Worm (Caenorhabditis elegans) whole organism, late embryonic: ENCODE results near the gene F58B4.7.

Experiments used
- T23F11.4 ChIP-seq: fragments of 200-800 bp; sonication (Bioruptor generic); optimal IDR thresholded peaks from 2 replicates; lab custom pipeline; 2018; ENCODE audit warnings: mild to moderate bottlenecking, missing genetic modification characterization, missing compliant biosample characterization
- che-1 ChIP-seq: sonication (generic microtip); optimal IDR thresholded peaks from 2 replicates; lab custom pipeline; 2016; ENCODE audit warnings: mild to moderate bottlenecking, missing genetic modification characterization, missing compliant biosample characterization
- ets-4 ChIP-seq: sonication (generic microtip); optimal IDR thresholded peaks from 2 replicates; lab custom pipeline; 2016; ENCODE audit warnings: missing genetic modification characterization, missing compliant biosample characterization
- fax-1 ChIP-seq: sonication (generic microtip); optimal IDR thresholded peaks from 2 replicates; lab custom pipeline; 2016; ENCODE audit warnings: missing genotype, missing genetic modification characterization, missing compliant biosample characterization
- gmeb-2 ChIP-seq: sonication (generic microtip); optimal IDR thresholded peaks from 2 replicates; lab custom pipeline; 2016; ENCODE audit warnings: missing genetic modification characterization, inconsistent platforms, missing compliant biosample characterization
- lin-11 ChIP-seq: fragments of 200-800 bp; sonication (Bioruptor generic); optimal IDR thresholded peaks from 2 replicates; lab custom pipeline; 2018; ENCODE audit warnings: mild to moderate bottlenecking, missing genetic modification characterization, missing compliant biosample characterization
- nhr-11 ChIP-seq: fragments of 150-350 bp; optimal IDR thresholded peaks from 2 replicates; lab custom pipeline; 2014; ENCODE audit warnings: missing biosample characterization, missing genetic modification characterization
- npax-4 ChIP-seq: sonication (generic microtip); optimal IDR thresholded peaks from 2 replicates; lab custom pipeline; 2016; ENCODE audit warnings: missing genetic modification characterization, missing compliant biosample characterization
- odd-2 ChIP-seq: sonication (generic microtip); optimal IDR thresholded peaks from 2 replicates; lab custom pipeline; 2017; ENCODE audit warnings: antibody characterized with exemption, mild to moderate bottlenecking, missing genetic modification characterization, missing compliant biosample characterization
- pqm-1 ChIP-seq: sonication (generic microtip); optimal IDR thresholded peaks from 2 replicates; lab custom pipeline; 2016; ENCODE audit warnings: missing genetic modification characterization, missing compliant biosample characterization
- ref-2 ChIP-seq: sonication (generic microtip); optimal IDR thresholded peaks from 2 replicates; lab custom pipeline; 2016; ENCODE audit warnings: missing genetic modification characterization, missing compliant biosample characterization
- rnt-1 ChIP-seq: sonication (generic microtip); optimal IDR thresholded peaks from 2 replicates; lab custom pipeline; 2016; ENCODE audit warnings: missing genetic modification characterization, missing compliant biosample characterization
- tbx-7 ChIP-seq: sonication (generic microtip); optimal IDR thresholded peaks from 2 replicates; lab custom pipeline; 2016; ENCODE audit warnings: missing genotype, missing genetic modification characterization, missing compliant biosample characterization

DNA sequence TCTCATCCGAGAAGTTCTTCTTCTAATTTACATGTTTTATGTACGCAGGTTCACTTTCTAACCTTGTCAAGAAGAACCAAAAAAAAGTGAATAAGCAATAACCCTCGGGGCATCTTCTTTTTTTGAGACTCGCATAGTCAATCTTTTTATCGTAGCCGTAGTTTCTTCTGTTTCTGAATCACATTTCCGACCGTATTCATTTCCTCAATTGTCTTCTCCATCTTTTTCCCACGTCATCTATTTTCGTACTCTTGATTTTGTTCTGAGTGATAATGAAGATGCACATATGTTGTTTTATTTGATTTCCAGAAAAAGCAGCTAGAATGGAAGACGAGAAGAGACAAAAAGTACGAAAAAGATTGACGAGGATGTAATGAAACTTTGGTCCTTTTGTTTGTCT is 21.8 kb upstream of the F58B4.7 start:
- no peak for TF ChIP-seq T23F11.4 (GFP tag; lab: Kevin White, UChicago)
- no peak for TF ChIP-seq tbx-7 (tag; lab: Kevin White, UChicago)
- no peak for TF ChIP-seq gmeb-2
- TF ChIP-seq ref-2 (tag; lab: Kevin White, UChicago), result no peak
- TF ChIP-seq lin-11 (tag; lab: Kevin White, UChicago), result no peak
- TF ChIP-seq nhr-11 (tag; lab: Kevin White, UChicago), result no peak
- TF ChIP-seq pqm-1, result no peak
- TF ChIP-seq fax-1 (tag; lab: Kevin White, UChicago), result no peak
- TF ChIP-seq ets-4 (tag; lab: Kevin White, UChicago), result no peak
- TF ChIP-seq npax-4 (tag; lab: Kevin White, UChicago), result no peak
- TF ChIP-seq rnt-1 (tag; lab: Kevin White, UChicago), result no peak
- no peak for TF ChIP-seq odd-2 (tag; lab: Kevin White, UChicago)
- no peak for TF ChIP-seq che-1 (tag; lab: Kevin White, UChicago)
